Worm (Caenorhabditis elegans) whole organism, L1 larva: Measurements from ENCODE around the gene gtf-2H1.

Experiments used
- hlh-4 ChIP-seq: sonication (generic microtip); optimal IDR thresholded peaks from 2 replicates; lab custom pipeline; 2016; ENCODE audit warnings: mild to moderate bottlenecking, missing genetic modification characterization, missing compliant biosample characterization
- lin-39 ChIP-seq: fragments of 150-350 bp; optimal IDR thresholded peaks from 2 replicates; lab custom pipeline; 2014; ENCODE audit warnings: missing biosample characterization, missing genetic modification reagents, missing genetic modification characterization
- nhr-77 ChIP-seq: fragments of 150-350 bp; optimal IDR thresholded peaks from 2 replicates; lab custom pipeline; 2014; ENCODE audit warnings: missing biosample characterization, missing genetic modification characterization
- ztf-11 ChIP-seq, 2 experiments: sonication (generic microtip); optimal IDR thresholded peaks; 2 replicates each; lab custom pipeline; 2016 to 2017; ENCODE audit warnings: missing genetic modification characterization in 2 of 2, missing biosample characterization in 1 of 2, missing compliant biosample characterization in 1 of 2
- ztf-4 ChIP-seq: fragments of 150-350 bp; optimal IDR thresholded peaks from 2 replicates; lab custom pipeline; 2014; ENCODE audit warnings: missing biosample characterization, missing genetic modification characterization

- TF ChIP-seq hlh-4 (tag; lab: Kevin White, UChicago) (no peak), lin-39 (tag; lab: Kevin White, UChicago) (no peak), ztf-4 (tag; lab: Kevin White, UChicago) (no peak), nhr-77 (tag; lab: Kevin White, UChicago) (no peak), ztf-11 (tag; optimal IDR thresholded peaks at IDR 0.05; lab: Kevin White, UChicago) (no peak)
These were observed 28.5 kb downstream of the gtf-2H1 start, which contains the start of gene gfrp-1 for ce11 chrIV:202921-203652.
